Worm (Caenorhabditis elegans) whole organism, late embryonic: Measurements from ENCODE around the gene B0554.2.

ENCODE experiments used
- K09A11.1 ChIP-seq: sonication (generic microtip); optimal IDR thresholded peaks from 2 replicates; lab custom pipeline; 2017; ENCODE audit warnings: antibody characterized with exemption, mild to moderate bottlenecking, missing genetic modification characterization, missing compliant biosample characterization; ENCODE audit not compliant: insufficient read depth
- Y22D7AL.16 ChIP-seq: sonication (generic microtip); optimal IDR thresholded peaks from 2 replicates; lab custom pipeline; 2016; ENCODE audit warnings: missing genetic modification characterization, missing compliant biosample characterization
- ahr-1 ChIP-seq: sonication (generic microtip); optimal IDR thresholded peaks from 2 replicates; lab custom pipeline; 2016; ENCODE audit warnings: missing genetic modification characterization, missing compliant biosample characterization
- ama-1 ChIP-seq: fragments of 150-350 bp; optimal IDR thresholded peaks from 2 replicates; lab custom pipeline; 2014
- ceh-14 ChIP-seq: sonication (generic microtip); optimal IDR thresholded peaks from 2 replicates; lab custom pipeline; 2016; ENCODE audit warnings: missing genotype, missing genetic modification characterization, missing compliant biosample characterization
- ceh-2 ChIP-seq: sonication (generic microtip); optimal IDR thresholded peaks from 2 replicates; lab custom pipeline; 2016; ENCODE audit warnings: missing genotype, missing genetic modification characterization, missing compliant biosample characterization
- ceh-22 ChIP-seq: sonication (generic microtip); optimal IDR thresholded peaks from 2 replicates; lab custom pipeline; 2017; ENCODE audit warnings: missing biosample characterization, missing genetic modification characterization
- ceh-30 ChIP-seq: fragments of 150-350 bp; optimal IDR thresholded peaks from 2 replicates; lab custom pipeline; 2014; ENCODE audit warnings: missing biosample characterization, missing genetic modification characterization
- ceh-31 ChIP-seq: sonication (generic microtip); optimal IDR thresholded peaks from 2 replicates; lab custom pipeline; 2016; ENCODE audit warnings: missing genetic modification characterization, missing compliant biosample characterization
- ceh-34 ChIP-seq: sonication (generic microtip); optimal IDR thresholded peaks from 2 replicates; lab custom pipeline; 2016; ENCODE audit warnings: mild to moderate bottlenecking, missing genetic modification characterization, missing compliant biosample characterization
- ceh-6 ChIP-seq: fragments of 200-800 bp; sonication (Bioruptor generic); optimal IDR thresholded peaks from 2 replicates; lab custom pipeline; 2018; ENCODE audit warnings: mild to moderate bottlenecking, missing genetic modification characterization, missing compliant biosample characterization
- dmd-4 ChIP-seq: sonication (generic microtip); optimal IDR thresholded peaks from 2 replicates; lab custom pipeline; 2016; ENCODE audit warnings: borderline replicate concordance, missing genetic modification characterization, missing compliant biosample characterization
- ets-4 ChIP-seq: sonication (generic microtip); optimal IDR thresholded peaks from 2 replicates; lab custom pipeline; 2016; ENCODE audit warnings: missing genetic modification characterization, missing compliant biosample characterization
- fax-1 ChIP-seq: sonication (generic microtip); optimal IDR thresholded peaks from 2 replicates; lab custom pipeline; 2016; ENCODE audit warnings: missing genotype, missing genetic modification characterization, missing compliant biosample characterization
- hlh-13 ChIP-seq: fragments of 200-800 bp; sonication (Bioruptor generic); optimal IDR thresholded peaks from 2 replicates; lab custom pipeline; 2018; ENCODE audit warnings: mild to moderate bottlenecking, missing genetic modification characterization, missing compliant biosample characterization
- hlh-30 ChIP-seq: sonication (generic microtip); optimal IDR thresholded peaks from 2 replicates; lab custom pipeline; 2017; ENCODE audit warnings: antibody characterized with exemption, missing genetic modification characterization, missing compliant biosample characterization; ENCODE audit not compliant: insufficient read depth
- hlh-6 ChIP-seq: sonication (generic microtip); optimal IDR thresholded peaks from 2 replicates; lab custom pipeline; 2016; ENCODE audit warnings: missing genotype, missing genetic modification characterization, missing compliant biosample characterization
- lin-11 ChIP-seq: fragments of 200-800 bp; sonication (Bioruptor generic); optimal IDR thresholded peaks from 2 replicates; lab custom pipeline; 2018; ENCODE audit warnings: mild to moderate bottlenecking, missing genetic modification characterization, missing compliant biosample characterization
- madf-2 ChIP-seq: sonication (generic microtip); optimal IDR thresholded peaks from 2 replicates; lab custom pipeline; 2017; ENCODE audit warnings: missing genetic modification characterization, missing compliant biosample characterization
- nhr-11 ChIP-seq: fragments of 150-350 bp; optimal IDR thresholded peaks from 2 replicates; lab custom pipeline; 2014; ENCODE audit warnings: missing biosample characterization, missing genetic modification characterization
- npax-4 ChIP-seq: sonication (generic microtip); optimal IDR thresholded peaks from 2 replicates; lab custom pipeline; 2016; ENCODE audit warnings: missing genetic modification characterization, missing compliant biosample characterization
- odd-2 ChIP-seq: sonication (generic microtip); optimal IDR thresholded peaks from 2 replicates; lab custom pipeline; 2017; ENCODE audit warnings: antibody characterized with exemption, mild to moderate bottlenecking, missing genetic modification characterization, missing compliant biosample characterization
- pag-3 ChIP-seq: sonication (generic microtip); optimal IDR thresholded peaks from 2 replicates; lab custom pipeline; 2016; ENCODE audit warnings: missing compliant biosample characterization, missing genetic modification characterization, borderline replicate concordance
- pat-9 ChIP-seq: fragments of 200-800 bp; sonication (Bioruptor generic); optimal IDR thresholded peaks from 2 replicates; lab custom pipeline; 2018; ENCODE audit warnings: mild to moderate bottlenecking, missing genetic modification characterization, moderate library complexity, missing compliant biosample characterization
- pax-1 ChIP-seq: fragments of 150-350 bp; optimal IDR thresholded peaks from 2 replicates; lab custom pipeline; 2014; ENCODE audit warnings: missing biosample characterization, missing genetic modification characterization
- pha-2 ChIP-seq: sonication (generic microtip); optimal IDR thresholded peaks from 2 replicates; lab custom pipeline; 2017; ENCODE audit warnings: mild to moderate bottlenecking, missing genetic modification characterization, missing compliant biosample characterization
- pha-4 ChIP-seq: fragments of 150-350 bp; optimal IDR thresholded peaks from 2 replicates; lab custom pipeline; 2018; ENCODE audit warnings: missing biosample characterization, missing genetic modification reagents, missing genetic modification characterization
- pqm-1 ChIP-seq: sonication (generic microtip); optimal IDR thresholded peaks from 2 replicates; lab custom pipeline; 2016; ENCODE audit warnings: missing genetic modification characterization, missing compliant biosample characterization
- sdc-2 ChIP-seq: sonication (generic microtip); optimal IDR thresholded peaks from 2 replicates; lab custom pipeline; 2016; ENCODE audit warnings: missing genotype, missing genetic modification characterization, missing compliant biosample characterization
- sox-2 ChIP-seq: fragments of 200-800 bp; sonication (Bioruptor generic); IDR thresholded peaks from 2 replicates; pipeline ENCODE4 v1.3.6; 2022; ENCODE audit warnings: missing genetic modification reagents, missing genetic modification characterization, missing compliant biosample characterization
- tbx-7 ChIP-seq: sonication (generic microtip); optimal IDR thresholded peaks from 2 replicates; lab custom pipeline; 2016; ENCODE audit warnings: missing genotype, missing genetic modification characterization, missing compliant biosample characterization
- ttx-3 ChIP-seq: sonication (generic microtip); optimal IDR thresholded peaks from 2 replicates; lab custom pipeline; 2016; ENCODE audit warnings: missing genetic modification reagents, missing genetic modification characterization, missing compliant biosample characterization
- unc-42 ChIP-seq: sonication (generic microtip); optimal IDR thresholded peaks from 2 replicates; lab custom pipeline; 2016; ENCODE audit warnings: missing genotype, missing genetic modification characterization, missing compliant biosample characterization

B0554.2 gene

ce11 chrV:446574-446973, 12.6 kb downstream of the B0554.2 start, which contains the start of gene srh-34:
Gene srh-34, minus strand, starts transcription at chrV:446674.
- TF ChIP-seq nhr-11 (tag; lab: Kevin White, UChicago) = no peak
- TF ChIP-seq unc-42 = no peak
- no peak for TF ChIP-seq ceh-6
- TF ChIP-seq pax-1 (tag; lab: Kevin White, UChicago) = no peak
- TF ChIP-seq fax-1 = no peak
- TF ChIP-seq pha-2 (tag; lab: Kevin White, UChicago) = no peak
- no peak for TF ChIP-seq ceh-34 (tag; lab: Kevin White, UChicago)
- TF ChIP-seq tbx-7 (tag; lab: Kevin White, UChicago) = no peak
- TF ChIP-seq K09A11.1 = no peak
- no peak for TF ChIP-seq ceh-2 (tag; lab: Kevin White, UChicago)
- TF ChIP-seq pat-9 (tag; lab: Kevin White, UChicago) = no peak
- no peak for TF ChIP-seq sox-2
- no peak for TF ChIP-seq pag-3
- TF ChIP-seq ceh-14 (tag; lab: Kevin White, UChicago) = no peak
- TF ChIP-seq ceh-31 (tag; lab: Kevin White, UChicago) = no peak
- TF ChIP-seq ama-1 (lab: Kevin White, UChicago) = no peak
- TF ChIP-seq, all 69 proteins: peak for 0

- TF ChIP-seq hlh-6 (tag; lab: Kevin White, UChicago) (peak; percentile 18), sdc-2 (tag; lab: Kevin White, UChicago) (peak; percentile 20), dmd-4 (peak; percentile 6), pha-4 (tag; lab: Kevin White, UChicago) (no peak), Y22D7AL.16 (no peak)
Measured at ce11 chrV:446988-447387, 13.0 kb downstream of the B0554.2 start.

- TF ChIP-seq pqm-1 (tag; lab: Kevin White, UChicago) = no peak
Measured at ce11 chrV:449130-449529, 15.1 kb downstream of the B0554.2 start, which contains the start of gene srh-35. Gene srh-35, minus strand, starts transcription at chrV:449230.

- TF ChIP-seq ttx-3 (tag; lab: Kevin White, UChicago) (no peak), ahr-1 (tag; lab: Kevin White, UChicago) (no peak), ceh-22 (no peak), lin-11 (tag; lab: Kevin White, UChicago) (no peak), madf-2 (tag; lab: Kevin White, UChicago) (no peak), ceh-30 (no peak), odd-2 (tag; lab: Kevin White, UChicago) (no peak)
Measured at ce11 chrV:449685-450084, 15.7 kb downstream of the B0554.2 start, which contains the start of gene M02H5.8. Gene M02H5.8, plus strand, starts transcription at chrV:449981.

- TF ChIP-seq ahr-1 (tag; lab: Kevin White, UChicago) (no peak), lin-11 (tag; lab: Kevin White, UChicago) (no peak), hlh-13 (no peak), ets-4 (tag; lab: Kevin White, UChicago) (no peak), npax-4 (tag; lab: Kevin White, UChicago) (no peak), ama-1 (lab: Kevin White, UChicago) (no peak), hlh-30 (tag; lab: Kevin White, UChicago) (no peak), pha-4 (tag; lab: Kevin White, UChicago) (no peak)
- TF ChIP-seq, all 69 proteins: peak for 0
Measured at ce11 chrV:450757-451501, 16.9 kb downstream of the B0554.2 start, which contains the start of gene nhr-123. Gene nhr-123, plus strand, starts transcription at chrV:451451.
